Fruit fly (Drosophila melanogaster) whole organism, embryonic: ENCODE measurements around the gene CG5938.
A peak's percentile ranks its signal among the peaks of the same experiment; 100 is the strongest.

Experiments used
- ATbp ChIP-seq: fragments of 200-800 bp; sonication (Bioruptor generic); optimal IDR thresholded peaks from 2 replicates; lab custom pipeline; 2017; ENCODE audit warnings: missing biosample characterization, mild to moderate bottlenecking, missing genetic modification characterization, missing genetic modification reagents
- Ada2b ChIP-seq: fragments of 200-800 bp; sonication (Bioruptor generic); IDR thresholded peaks from 2 replicates; pipeline ENCODE4 v1.3.6; 2022; ENCODE audit warnings: missing biosample characterization, missing genetic modification characterization
- B-H2 ChIP-seq: fragments of 200-800 bp; sonication (Bioruptor generic); optimal IDR thresholded peaks from 2 replicates; lab custom pipeline; 2018; ENCODE audit warnings: missing biosample characterization, mild to moderate bottlenecking, missing genetic modification characterization
- Blimp-1 ChIP-seq: fragments of 200-800 bp; sonication (Bioruptor generic); optimal IDR thresholded peaks from 3 replicates; lab custom pipeline; 2018; ENCODE audit warnings: missing biosample characterization, missing genetic modification characterization, mild to moderate bottlenecking, moderate library complexity, missing genetic modification reagents
- CG10267 ChIP-seq: fragments of 200-800 bp; sonication (Bioruptor generic); optimal IDR thresholded peaks from 2 replicates; lab custom pipeline; 2018; ENCODE audit warnings: missing biosample characterization, mild to moderate bottlenecking, missing genetic modification characterization, moderate library complexity
- CG1233 ChIP-seq: fragments of 200-800 bp; sonication (Bioruptor generic); optimal IDR thresholded peaks from 4 replicates; lab custom pipeline; 2018; ENCODE audit warnings: missing biosample characterization, mild to moderate bottlenecking, missing genetic modification characterization
- CG15479 ChIP-seq: fragments of 200-800 bp; sonication (Bioruptor generic); optimal IDR thresholded peaks from 3 replicates; lab custom pipeline; 2019; ENCODE audit warnings: missing biosample characterization, mild to moderate bottlenecking, missing genetic modification characterization, moderate library complexity
- CG16779 ChIP-seq: fragments of 200-800 bp; sonication (Bioruptor generic); IDR thresholded peaks from 2 replicates; pipeline ENCODE4 v1.3.6; 2022; ENCODE audit warnings: missing biosample characterization, missing genetic modification characterization
- CG17912 ChIP-seq: fragments of 200-800 bp; sonication (Bioruptor generic); optimal IDR thresholded peaks from 2 replicates; lab custom pipeline; 2018; ENCODE audit warnings: missing biosample characterization, mild to moderate bottlenecking, missing genetic modification characterization
- CG1792 ChIP-seq: fragments of 200-800 bp; sonication (Bioruptor generic); optimal IDR thresholded peaks from 2 replicates; lab custom pipeline; 2016; ENCODE audit warnings: missing biosample characterization, missing genetic modification characterization
- CG2116 ChIP-seq: fragments of 200-800 bp; sonication (Bioruptor generic); optimal IDR thresholded peaks from 3 replicates; lab custom pipeline; 2018; ENCODE audit warnings: missing biosample characterization, mild to moderate bottlenecking, missing genetic modification characterization
- CG2678 ChIP-seq: fragments of 200-800 bp; sonication (Bioruptor generic); optimal IDR thresholded peaks from 3 replicates; lab custom pipeline; 2019; ENCODE audit warnings: missing biosample characterization, mild to moderate bottlenecking, missing genetic modification characterization, moderate library complexity
- CG2875 ChIP-seq: fragments of 200-800 bp; sonication (Bioruptor generic); optimal IDR thresholded peaks from 2 replicates; lab custom pipeline; 2017; ENCODE audit warnings: missing biosample characterization, mild to moderate bottlenecking, missing genetic modification characterization, missing genetic modification reagents
- CG42726 ChIP-seq: fragments of 200-800 bp; sonication (Bioruptor generic); IDR thresholded peaks from 2 replicates; pipeline ENCODE4 v1.3.6; 2022; ENCODE audit warnings: missing biosample characterization, missing genetic modification characterization; ENCODE audit not compliant: partially characterized antibody
- CG4360 ChIP-seq: fragments of 200-800 bp; sonication (Bioruptor generic); IDR thresholded peaks from 2 replicates; pipeline ENCODE4 v1.3.6; 2022; ENCODE audit warnings: missing biosample characterization, missing genetic modification characterization
- CG6813 ChIP-seq: fragments of 200-800 bp; sonication (Bioruptor generic); optimal IDR thresholded peaks from 2 replicates; lab custom pipeline; 2017; ENCODE audit warnings: missing biosample characterization, missing genetic modification characterization, mild to moderate bottlenecking, moderate library complexity, missing genetic modification reagents
- CG7271 ChIP-seq: fragments of 200-800 bp; sonication (Bioruptor generic); optimal IDR thresholded peaks from 2 replicates; lab custom pipeline; 2018; ENCODE audit warnings: missing biosample characterization, mild to moderate bottlenecking, missing genetic modification characterization, moderate library complexity
- CG8388 ChIP-seq: fragments of 200-800 bp; sonication (Bioruptor generic); optimal IDR thresholded peaks from 2 replicates; lab custom pipeline; 2019; ENCODE audit warnings: missing biosample characterization, mild to moderate bottlenecking, missing genetic modification characterization, moderate library complexity
- CG9609 ChIP-seq: fragments of 200-800 bp; sonication (Bioruptor generic); optimal IDR thresholded peaks from 3 replicates; lab custom pipeline; 2016; ENCODE audit warnings: missing biosample characterization, missing genetic modification characterization
- Chrac-16 ChIP-seq: fragments of 200-800 bp; sonication (Bioruptor generic); optimal IDR thresholded peaks from 3 replicates; lab custom pipeline; 2016; ENCODE audit warnings: missing biosample characterization, missing genetic modification characterization
- H15 ChIP-seq: fragments of 200-800 bp; sonication (Bioruptor generic); IDR thresholded peaks from 3 replicates; pipeline ENCODE4 v1.3.6; 2022; ENCODE audit warnings: missing biosample characterization, missing genetic modification characterization
- Med ChIP-seq: fragments of 200-800 bp; sonication (Bioruptor generic); peaks from one replicate; lab custom pipeline; 2016; ENCODE audit warnings: missing biosample characterization, missing genetic modification characterization, mild to moderate bottlenecking, inconsistent platforms, moderate library complexity
- Neu2 ChIP-seq: fragments of 200-800 bp; sonication (Bioruptor generic); optimal IDR thresholded peaks from 3 replicates; lab custom pipeline; 2016; ENCODE audit warnings: missing biosample characterization, missing genetic modification characterization, borderline replicate concordance
- Oaz ChIP-seq: fragments of 200-800 bp; sonication (Bioruptor generic); IDR thresholded peaks from 2 replicates; pipeline ENCODE4 v1.3.6; 2022; ENCODE audit warnings: missing biosample characterization, missing genetic modification characterization
- Xrp1 ChIP-seq: fragments of 200-800 bp; sonication (Bioruptor generic); IDR thresholded peaks from 2 replicates; pipeline ENCODE4 v1.3.6; 2022; ENCODE audit warnings: missing biosample characterization, missing genetic modification characterization
- ara ChIP-seq: fragments of 200-800 bp; sonication (Bioruptor generic); IDR thresholded peaks from 2 replicates; pipeline ENCODE4 v1.3.6; 2022; ENCODE audit warnings: missing biosample characterization, missing genetic modification characterization
- bbx ChIP-seq: fragments of 200-800 bp; sonication (Bioruptor generic); IDR thresholded peaks from 2 replicates; pipeline ENCODE4 v1.3.6; 2022; ENCODE audit warnings: missing biosample characterization, missing genetic modification characterization; ENCODE audit not compliant: partially characterized antibody
- bsh ChIP-seq, 2 experiments: fragments of 200-800 bp; sonication (Bioruptor generic); optimal IDR thresholded peaks; 2 replicates each; lab custom pipeline; 2017 to 2018; ENCODE audit warnings: mild to moderate bottlenecking in 2 of 2, missing biosample characterization in 2 of 2, missing genetic modification characterization in 2 of 2, moderate library complexity in 1 of 2
- cg ChIP-seq: fragments of 200-800 bp; sonication (Bioruptor generic); optimal IDR thresholded peaks from 3 replicates; lab custom pipeline; 2019; ENCODE audit warnings: missing biosample characterization, mild to moderate bottlenecking, missing genetic modification characterization, moderate library complexity
- chif ChIP-seq, 2 experiments: fragments of 200-800 bp; sonication (Bioruptor generic); optimal IDR thresholded peaks; 3 replicates each; lab custom pipeline; 2016; ENCODE audit warnings: missing biosample characterization in 2 of 2, missing genetic modification characterization in 2 of 2
- jumu ChIP-seq: fragments of 200-800 bp; sonication (Bioruptor generic); optimal IDR thresholded peaks from 3 replicates; lab custom pipeline; 2016; ENCODE audit warnings: missing biosample characterization, missing genetic modification characterization
- klu ChIP-seq: fragments of 200-800 bp; sonication (Bioruptor generic); IDR thresholded peaks from 2 replicates; pipeline ENCODE4 v1.3.6; 2022; ENCODE audit warnings: missing biosample characterization, missing genetic modification characterization
- mirr ChIP-seq: fragments of 200-800 bp; sonication (Bioruptor generic); optimal IDR thresholded peaks from 3 replicates; lab custom pipeline; 2018; ENCODE audit warnings: missing biosample characterization, mild to moderate bottlenecking, missing genetic modification characterization
- oc ChIP-seq: fragments of 200-800 bp; sonication (Bioruptor generic); optimal IDR thresholded peaks from 2 replicates; lab custom pipeline; 2018; ENCODE audit warnings: missing biosample characterization, mild to moderate bottlenecking, missing genetic modification characterization, moderate library complexity
- otp ChIP-seq: fragments of 200-800 bp; sonication (Bioruptor generic); IDR thresholded peaks from 3 replicates; pipeline ENCODE4, ENCODE4 v1.3.6; 2022; ENCODE audit warnings: missing biosample characterization, missing genetic modification characterization
- pzg ChIP-seq: fragments of 200-800 bp; sonication (Bioruptor generic); optimal IDR thresholded peaks from 3 replicates; lab custom pipeline; 2018; ENCODE audit warnings: missing biosample characterization, mild to moderate bottlenecking, missing genetic modification characterization, moderate library complexity
- ro ChIP-seq: fragments of 200-800 bp; sonication (Bioruptor generic); IDR thresholded peaks from 2 replicates; pipeline ENCODE4 v1.3.6; 2022; ENCODE audit warnings: missing biosample characterization, missing genetic modification characterization
- sens ChIP-seq: fragments of 200-800 bp; sonication (Bioruptor generic); peaks from one replicate; lab custom pipeline; 2016; ENCODE audit warnings: missing biosample characterization, missing genetic modification characterization
- sima ChIP-seq: fragments of 200-800 bp; sonication (Bioruptor generic); optimal IDR thresholded peaks from 2 replicates; lab custom pipeline; 2016; ENCODE audit warnings: missing biosample characterization, missing genetic modification characterization
- sqz ChIP-seq: fragments of 200-800 bp; sonication (Bioruptor generic); optimal IDR thresholded peaks from 3 replicates; lab custom pipeline; 2018; ENCODE audit warnings: missing biosample characterization, mild to moderate bottlenecking, missing genetic modification characterization
- sug ChIP-seq: fragments of 200-800 bp; optimal IDR thresholded peaks from 2 replicates; lab custom pipeline; 2019; ENCODE audit warnings: missing biosample characterization, mild to moderate bottlenecking, missing genetic modification characterization, moderate library complexity
- unpg ChIP-seq: fragments of 200-800 bp; sonication (Bioruptor generic); optimal IDR thresholded peaks from 3 replicates; lab custom pipeline; 2018; ENCODE audit warnings: missing biosample characterization, mild to moderate bottlenecking, missing genetic modification characterization, moderate library complexity
- wek ChIP-seq: fragments of 200-800 bp; sonication (Bioruptor generic); optimal IDR thresholded peaks from 3 replicates; lab custom pipeline; 2018; ENCODE audit warnings: missing biosample characterization, mild to moderate bottlenecking, missing genetic modification characterization, moderate library complexity
- zen2 ChIP-seq: fragments of 200-800 bp; sonication (Bioruptor generic); IDR thresholded peaks from 3 replicates; pipeline ENCODE4 v1.3.6; 2022; ENCODE audit warnings: missing biosample characterization, missing genetic modification characterization; ENCODE audit not compliant: partially characterized antibody
- zf30C ChIP-seq: fragments of 200-800 bp; sonication (Bioruptor generic); optimal IDR thresholded peaks from 3 replicates; lab custom pipeline; 2018; ENCODE audit warnings: missing biosample characterization, mild to moderate bottlenecking, missing genetic modification characterization

The CG5938 gene

DNA sequence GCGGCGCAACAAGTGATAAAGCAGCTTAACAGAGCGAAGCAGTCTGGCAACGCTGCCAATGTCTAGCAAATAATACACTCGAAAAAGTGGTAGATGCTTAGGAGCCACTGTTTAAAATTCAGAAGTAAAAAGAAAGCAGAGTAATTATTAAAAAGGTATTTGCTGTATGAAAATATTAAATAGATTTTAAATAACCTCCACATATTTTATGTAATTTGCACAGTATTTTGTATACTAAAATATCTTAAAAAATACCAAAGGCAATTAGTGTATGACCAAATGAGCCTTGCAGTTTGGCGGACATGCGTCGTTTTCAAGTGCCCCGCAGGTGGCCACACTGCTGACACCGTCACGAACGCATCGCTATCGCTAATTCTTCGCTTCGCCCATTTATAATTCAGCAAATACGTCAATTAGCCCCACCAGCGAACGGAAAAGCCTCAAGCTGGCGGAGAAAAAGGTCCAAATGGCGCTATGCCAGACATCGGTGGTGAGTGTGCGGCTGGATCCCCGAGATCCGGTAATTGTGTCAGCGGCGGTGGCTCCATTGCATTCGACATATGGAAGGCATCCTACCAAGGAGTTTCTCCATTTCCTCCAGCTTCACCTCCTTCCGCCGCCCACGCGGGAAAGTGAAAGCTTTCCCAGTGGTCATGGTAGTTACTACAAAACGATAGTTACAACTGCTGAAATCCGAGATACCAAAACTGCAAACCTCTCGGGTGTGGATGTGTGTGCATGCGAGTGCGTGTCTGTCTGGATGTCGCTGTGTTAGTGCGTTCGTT is 21.3 kb upstream of the CG5938 start, which contains the start of gene pll (continued):
- TF ChIP-seq CG10267 (tag; lab: Kevin White, UChicago): peak; percentile 80
- TF ChIP-seq Blimp-1 (GFP tag; lab: Kevin White, UChicago): peak; percentile 78
- peak; percentile 26 for TF ChIP-seq CG1792 (GFP tag; lab: Kevin White, UChicago)
- TF ChIP-seq oc (tag; lab: Kevin White, UChicago): peak; percentile 69
- peak; percentile 86 for TF ChIP-seq Ada2b (GFP tag; lab: Robert Waterston, UW)
- peak; percentile 80 for TF ChIP-seq ara (GFP tag; lab: Robert Waterston, UW)
- TF ChIP-seq klu: peak; percentile 70
- TF ChIP-seq CG8388 (GFP tag; lab: Kevin White, UChicago): peak; percentile 76
- TF ChIP-seq CG2116: peak; percentile 61
- TF ChIP-seq CG9609 (GFP tag; lab: Kevin White, UChicago): peak; percentile 53

DNA sequence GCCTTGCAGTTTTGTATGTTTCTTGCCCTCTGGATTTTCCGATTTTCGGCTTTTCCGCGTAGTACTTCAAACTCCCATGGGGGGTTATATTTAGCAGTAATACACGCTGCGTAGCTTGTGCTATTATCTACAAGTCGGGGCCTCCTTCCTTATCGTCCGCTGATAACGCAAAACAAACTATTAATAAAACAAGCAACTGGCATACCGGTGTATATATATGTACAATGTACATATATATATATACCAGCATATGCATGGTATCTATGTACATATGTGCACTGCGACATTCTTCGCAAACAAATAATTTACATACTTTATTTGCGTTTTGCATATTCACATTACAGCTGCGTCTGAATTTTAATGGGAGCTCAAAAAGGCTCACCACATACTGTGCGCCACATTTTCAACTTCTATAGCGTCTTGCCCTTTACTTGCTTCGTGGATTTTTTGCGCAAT is 20.6 kb upstream of the CG5938 start:
- TF ChIP-seq cg (GFP tag; lab: Kevin White, UChicago): peak; percentile 3
- TF ChIP-seq sens (GFP tag; lab: Kevin White, UChicago): peak; percentile 79
- TF ChIP-seq sug (tag; lab: Kevin White, UChicago): peak; percentile 96
- TF ChIP-seq CG1233: peak; percentile 28
- TF ChIP-seq bsh (GFP tag; optimal IDR thresholded peaks at IDR 0.05; lab: Kevin White, UChicago): peak in 1 of 2 experiments; percentile 52
- peak; percentile 18 for TF ChIP-seq CG17912
- TF ChIP-seq unpg: no peak
- TF ChIP-seq ATbp: peak; percentile 61
- peak; percentile 11 for TF ChIP-seq CG15479 (GFP tag; lab: Kevin White, UChicago)
- TF ChIP-seq Xrp1 (GFP tag; lab: Robert Waterston, UW): peak; percentile 24; the same call in 1 of the 2 replicates
- TF ChIP-seq Neu2 (GFP tag; lab: Kevin White, UChicago): no peak
- peak; percentile 32 for TF ChIP-seq mirr (GFP tag; lab: Kevin White, UChicago)
- TF ChIP-seq CG42726: no peak
- peak; percentile 41 for TF ChIP-seq CG2875 (GFP tag; lab: Kevin White, UChicago)
- no peak for TF ChIP-seq jumu
- TF ChIP-seq sqz: no peak
- TF ChIP-seq CG6813 (GFP tag; lab: Kevin White, UChicago): peak; percentile 31
- 0 out of 2 replicates have a peak, but pooled peaks have one; percentile 32 for TF ChIP-seq CG4360 (GFP tag; lab: Robert Waterston, UW)
- peak; percentile 49 for TF ChIP-seq Med (GFP tag; lab: Kevin White, UChicago)
- TF ChIP-seq pzg: no peak
- TF ChIP-seq wek: peak; percentile 22

DNA sequence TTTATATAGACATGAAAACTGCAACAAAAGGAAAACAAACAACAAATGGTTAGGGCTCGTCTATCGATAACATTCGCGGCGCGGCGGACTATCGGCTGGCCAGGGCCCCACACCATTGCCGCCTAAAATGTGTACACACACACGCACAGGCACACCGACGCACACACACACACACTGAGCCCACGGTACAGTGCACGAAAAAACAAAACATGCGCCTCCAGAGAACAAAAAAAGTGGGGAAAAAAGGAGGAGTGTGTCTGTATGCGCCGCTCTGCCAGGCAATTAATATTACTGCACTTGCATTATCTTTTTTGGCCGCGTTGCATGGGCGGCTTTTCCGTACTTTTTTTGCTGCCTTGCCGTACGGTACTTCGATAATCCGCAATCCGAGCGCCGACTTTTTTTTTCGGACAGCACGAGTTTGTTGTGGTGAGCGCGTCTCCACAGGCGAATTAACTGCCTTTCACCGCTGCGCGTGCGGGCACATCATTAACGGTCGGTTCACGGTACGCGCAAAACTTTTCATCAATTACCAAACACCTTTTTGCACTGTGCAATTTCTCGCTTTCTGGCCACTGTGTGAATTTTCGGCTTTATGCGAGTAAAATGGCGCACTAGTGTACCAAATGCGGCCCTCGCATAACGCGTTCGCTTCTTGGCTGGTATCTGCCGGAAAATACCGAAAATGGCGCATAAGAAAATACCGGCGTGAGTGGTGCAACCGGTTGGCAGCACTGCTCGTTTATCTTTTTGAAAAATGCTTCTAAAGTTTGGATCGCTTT is 11.0 kb upstream of the CG5938 start, which contains the start of gene woc:
Gene woc (minus strand): TSS at position 622 of the 782 bp plus-strand sequence.
- TF ChIP-seq Neu2 (GFP tag; lab: Kevin White, UChicago) (no peak), CG7271 (tag; lab: Kevin White, UChicago) (no peak), B-H2 (GFP tag; lab: Kevin White, UChicago) (no peak), zen2 (GFP tag; lab: Robert Waterston, UW) (peak; percentile 95), ro (GFP tag; lab: Robert Waterston, UW) (no peak), pzg (peak; percentile 91), cg (GFP tag; lab: Kevin White, UChicago) (peak; percentile 98), CG2678 (tag; lab: Kevin White, UChicago) (no peak), CG16779 (GFP tag; lab: Robert Waterston, UW) (no peak), Oaz (GFP tag; lab: Robert Waterston, UW) (no peak), Chrac-16 (peak; percentile 9), chif (GFP tag; optimal IDR thresholded peaks at IDR 0.05; lab: Kevin White, UChicago) (peak in 1 of 2 experiments; percentile 45), zf30C (peak; percentile 90), otp (no peak; the same call in 2 of the 3 replicates), bbx (GFP tag; lab: Robert Waterston, UW) (peak; percentile 89), H15 (no peak), sima (GFP tag; lab: Kevin White, UChicago) (no peak)
